Worm (Caenorhabditis elegans): Measurements from ENCODE around the gene F31B9.4.

DNA sequence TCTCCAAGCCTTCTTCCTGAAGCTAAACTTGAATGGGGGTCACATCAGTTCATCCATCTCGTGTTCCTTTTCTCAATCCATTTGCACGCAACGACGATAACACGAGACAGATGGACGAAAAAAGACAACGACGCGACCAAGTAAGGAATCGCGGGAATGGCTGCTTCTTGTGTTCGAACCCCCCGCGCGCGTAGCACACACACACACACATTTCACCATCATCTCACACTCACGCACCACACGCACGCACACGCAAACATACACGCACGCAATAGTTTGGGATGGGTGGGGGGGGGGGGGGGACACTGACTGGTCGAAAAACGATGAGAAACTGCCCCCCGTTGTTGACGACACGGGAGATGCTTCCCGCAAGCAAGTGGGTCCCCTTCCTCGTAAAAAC lies 40.0 kb downstream of the F31B9.4 start:
- TF ChIP-seq ets-7 (tag; optimal IDR thresholded peaks at IDR 0.05) (no peak), B0310.2 (tag; optimal IDR thresholded peaks at IDR 0.05) (no peak), flt-1 (GFP tag; IDR thresholded peaks at IDR 0.05) (no peak), hnd-1 (tag; optimal IDR thresholded peaks at IDR 0.05) (no peak), ceh-36 (tag; optimal IDR thresholded peaks at IDR 0.05) (no peak), ama-1 (optimal IDR thresholded peaks at IDR 0.05) (no peak), tra-4 (tag; optimal IDR thresholded peaks at IDR 0.05) (no peak), tbx-37 (GFP tag; conservative IDR thresholded peaks at IDR 0.05) (no peak), hmbx-1 (tag; optimal IDR thresholded peaks at IDR 0.05) (no peak), F13C5.2 (tag; optimal IDR thresholded peaks at IDR 0.05) (no peak), scrt-1 (GFP tag; IDR thresholded peaks at IDR 0.05) (no peak), tbx-11 (GFP tag; IDR thresholded peaks at IDR 0.05) (no peak), aly-1 (tag; optimal IDR thresholded peaks at IDR 0.05) (no peak), sea-1 (GFP tag; conservative IDR thresholded peaks at IDR 0.05) (no peak)

Measured in whole organism, early embryonic.